Worm (Caenorhabditis elegans) whole organism, L4/young adult: ENCODE data around the gene cyp-32B1.

Experiments
- dao-5 ChIP-seq: sonication (generic microtip); optimal IDR thresholded peaks from 2 replicates; lab custom pipeline; 2016; ENCODE audit warnings: missing genotype, missing genetic modification characterization, moderate library complexity, missing compliant biosample characterization
- him-1 ChIP-seq: sonication (generic microtip); optimal IDR thresholded peaks from 2 replicates; lab custom pipeline; 2016; ENCODE audit warnings: missing genotype, missing genetic modification reagents, missing genetic modification characterization, missing compliant biosample characterization

- no peak for TF ChIP-seq dao-5 (tag; lab: Kevin White, UChicago)
- TF ChIP-seq him-1 (tag; lab: Kevin White, UChicago), result no peak
Measured at ce11 chrV:2187864-2188345, 13.3 kb downstream of the cyp-32B1 start, which contains the start of gene Y5H2B.3.
